Worm (Caenorhabditis elegans): ENCODE measurements around the gene T01H3.5.

- TF ChIP-seq mdl-1 (tag; optimal IDR thresholded peaks at IDR 0.05) (no peak), elt-3 (tag; optimal IDR thresholded peaks at IDR 0.05) (no peak), R02D3.7 (tag; optimal IDR thresholded peaks at IDR 0.05) (no peak), ama-1 (optimal IDR thresholded peaks at IDR 0.05) (peak; percentile 60)
Measured at ce11 chrII:7891869-7892615, 12.6 kb downstream of the T01H3.5 start.

Data from whole organism, L2 larva.